Worm (Caenorhabditis elegans): ENCODE measurements around the gene flr-1.

DNA sequence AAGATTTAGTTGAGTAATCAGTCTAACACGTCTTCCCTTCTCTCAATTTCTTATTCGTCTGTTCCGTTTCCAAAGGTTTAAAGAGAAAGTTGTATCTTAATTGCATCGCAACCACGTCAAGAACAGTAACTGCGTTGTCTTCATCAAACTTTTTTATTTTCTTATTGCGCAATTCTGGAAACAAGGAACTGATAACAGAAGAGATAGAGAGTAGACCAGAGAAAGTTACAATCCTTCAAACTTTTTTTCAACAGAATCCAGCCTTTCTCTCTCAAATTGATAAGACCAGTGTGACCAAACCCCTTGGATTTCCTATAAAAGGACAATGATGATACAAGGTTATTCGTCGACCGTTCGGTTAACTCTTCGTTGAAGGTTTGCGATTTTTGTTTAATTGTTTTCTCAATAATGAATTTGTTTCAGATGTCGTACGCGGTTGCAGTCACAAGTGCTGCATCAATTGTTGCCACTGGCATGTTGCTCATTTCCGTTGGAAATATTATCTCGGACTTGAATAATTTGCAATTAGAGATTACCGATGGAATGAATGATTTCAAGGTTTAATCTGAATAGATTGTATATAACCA lies 12.8 kb upstream of the flr-1 start, which contains the start of gene col-184:
- TF ChIP-seq him-1 (tag; optimal IDR thresholded peaks at IDR 0.05) (no peak), dao-5 (tag; optimal IDR thresholded peaks at IDR 0.05) (no peak), W03F9.2 (tag; optimal IDR thresholded peaks at IDR 0.05) (no peak)
